Worm (Caenorhabditis elegans): ENCODE measurements around the gene C13A2.12.

Gene C13A2.12

ce11 chrV:7266021-7266420 is 7.0 kb downstream of the C13A2.12 start, which contains the start of gene C13A2.7:
Gene C13A2.7 (plus strand): TSS chrV:7266321.
- TF ChIP-seq peb-1 (tag; optimal IDR thresholded peaks at IDR 0.05) (no peak), ZK546.5 (tag; optimal IDR thresholded peaks at IDR 0.05) (no peak), skn-1 (tag; optimal IDR thresholded peaks at IDR 0.05) (no peak), mdl-1 (tag; optimal IDR thresholded peaks at IDR 0.05) (no peak), R02D3.7 (tag; optimal IDR thresholded peaks at IDR 0.05) (no peak), ztf-11 (tag; optimal IDR thresholded peaks at IDR 0.05) (no peak), unc-62 (GFP tag; optimal IDR thresholded peaks at IDR 0.05) (no peak), alr-1 (tag; optimal IDR thresholded peaks at IDR 0.05) (no peak), mbf-1 (tag; optimal IDR thresholded peaks at IDR 0.05) (no peak), nhr-10 (tag; optimal IDR thresholded peaks at IDR 0.05) (no peak), snpc-4 (tag; optimal IDR thresholded peaks at IDR 0.05) (no peak), nhr-237 (tag; optimal IDR thresholded peaks at IDR 0.05) (no peak), sem-4 (tag; optimal IDR thresholded peaks at IDR 0.05) (no peak), elt-3 (tag; optimal IDR thresholded peaks at IDR 0.05) (no peak), ceh-16 (tag; optimal IDR thresholded peaks at IDR 0.05) (no peak), mab-5 (tag; optimal IDR thresholded peaks at IDR 0.05) (no peak), nhr-25 (tag; optimal IDR thresholded peaks at IDR 0.05) (no peak)

ce11 chrV:7269399-7269798 is 10.3 kb downstream of the C13A2.12 start, which contains the start of gene C13A2.6:
Gene C13A2.6 (plus strand): TSS chrV:7269699.
- TF ChIP-seq lin-11 (tag; optimal IDR thresholded peaks at IDR 0.05) (no peak), blmp-1 (tag; optimal IDR thresholded peaks at IDR 0.05; ENCODE audit: insufficient read depth) (no peak), nhr-129 (tag; optimal IDR thresholded peaks at IDR 0.05) (no peak), fos-1 (tag; optimal IDR thresholded peaks at IDR 0.05) (no peak), nhr-77 (tag; optimal IDR thresholded peaks at IDR 0.05) (no peak), sma-3 (GFP tag; optimal IDR thresholded peaks at IDR 0.05) (no peak), C34F6.9 (tag; optimal IDR thresholded peaks at IDR 0.05) (no peak), mab-5 (tag; optimal IDR thresholded peaks at IDR 0.05) (no peak), lsy-2 (tag; optimal IDR thresholded peaks at IDR 0.05) (no peak), mdl-1 (tag; optimal IDR thresholded peaks at IDR 0.05) (no peak), ztf-4 (tag; optimal IDR thresholded peaks at IDR 0.05) (no peak), sma-9 (GFP tag; optimal IDR thresholded peaks at IDR 0.05) (no peak), sma-9 (tag; optimal IDR thresholded peaks at IDR 0.05) (no peak), ceh-82 (tag; optimal IDR thresholded peaks at IDR 0.05) (no peak), ceh-16 (tag; optimal IDR thresholded peaks at IDR 0.05) (no peak), nhr-237 (tag; optimal IDR thresholded peaks at IDR 0.05) (no peak), alr-1 (tag; optimal IDR thresholded peaks at IDR 0.05) (no peak), mbf-1 (tag; optimal IDR thresholded peaks at IDR 0.05) (no peak), unc-39 (tag; optimal IDR thresholded peaks at IDR 0.05) (no peak), R02D3.7 (tag; optimal IDR thresholded peaks at IDR 0.05) (no peak)

ce11 chrV:7274992-7275391 is 15.9 kb downstream of the C13A2.12 start, which contains the start of gene C13A2.10:
Gene C13A2.10 (minus strand): TSS chrV:7275092.
- no peak for TF ChIP-seq lin-11 (tag; optimal IDR thresholded peaks at IDR 0.05)
- TF ChIP-seq nhr-11 (tag; optimal IDR thresholded peaks at IDR 0.05): no peak
- TF ChIP-seq F13H6.1 (tag; optimal IDR thresholded peaks at IDR 0.05): no peak
- TF ChIP-seq nhr-6 (tag; optimal IDR thresholded peaks at IDR 0.05): no peak
- TF ChIP-seq nhr-10 (tag; optimal IDR thresholded peaks at IDR 0.05): no peak
- TF ChIP-seq sma-3 (GFP tag; optimal IDR thresholded peaks at IDR 0.05): no peak
- no peak for TF ChIP-seq alr-1 (tag; optimal IDR thresholded peaks at IDR 0.05)
- TF ChIP-seq dmd-4 (tag; optimal IDR thresholded peaks at IDR 0.05): no peak
- no peak for TF ChIP-seq crh-2 (tag; optimal IDR thresholded peaks at IDR 0.05)
- TF ChIP-seq nhr-237 (tag; optimal IDR thresholded peaks at IDR 0.05): no peak
- TF ChIP-seq ztf-1 (GFP tag; conservative IDR thresholded peaks at IDR 0.05): no peak

DNA sequence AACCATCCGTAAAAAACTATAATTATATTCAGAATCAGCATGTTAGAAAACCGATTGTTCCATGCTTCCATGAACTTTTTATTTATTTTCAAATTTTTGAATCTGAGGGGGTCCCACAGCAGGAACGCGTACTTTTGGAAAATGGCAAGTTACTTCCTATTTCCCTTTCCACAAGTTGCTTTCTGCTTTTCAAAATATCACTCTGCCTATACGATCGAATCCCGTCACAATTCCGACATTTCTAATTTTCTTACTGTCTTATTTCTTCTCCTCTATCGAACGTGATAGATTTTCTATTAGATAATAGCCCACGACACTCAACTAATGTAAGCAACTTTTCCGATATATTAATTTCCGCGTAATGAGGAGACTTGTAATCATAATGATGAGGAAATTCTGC is 16.4 kb downstream of the C13A2.12 start, which contains the start of gene C13A2.5:
C13A2.5 (plus strand) TSS at position 301 of the 400 bp plus-strand sequence.
- TF ChIP-seq Y55F3AM.14 (GFP tag; optimal IDR thresholded peaks at IDR 0.05): no peak
- no peak for TF ChIP-seq zag-1 (tag; optimal IDR thresholded peaks at IDR 0.05)
- TF ChIP-seq crh-2 (tag; optimal IDR thresholded peaks at IDR 0.05): no peak

All from whole organism, L2 larva.